Worm (Caenorhabditis elegans): Measurements from ENCODE around the gene F43G6.8.
A peak's percentile ranks its signal among the peaks of the same experiment; 100 is the strongest.

F43G6.8 gene

ce11 chrII:11808979-11809378 is 4.9 kb downstream of the F43G6.8 start, which contains the start of gene F43G6.10:
F43G6.10 (plus strand) TSS chrII:11809349.
- TF ChIP-seq ets-4 (GFP tag; optimal IDR thresholded peaks at IDR 0.05) (no peak), lsy-27 (tag; optimal IDR thresholded peaks at IDR 0.05; ENCODE audit: borderline replicate concordance, insufficient read depth) (no peak), aptf-2 (GFP tag; conservative IDR thresholded peaks at IDR 0.05) (peak; percentile 98), madf-3 (GFP tag; IDR thresholded peaks at IDR 0.05) (no peak), madf-8 (GFP tag; conservative IDR thresholded peaks at IDR 0.05) (peak; percentile 49), dpl-1 (GFP tag; optimal IDR thresholded peaks at IDR 0.05) (peak; percentile 13), madf-6 (GFP tag; IDR thresholded peaks at IDR 0.05) (peak; percentile 86), efl-1 (GFP tag; optimal IDR thresholded peaks at IDR 0.05) (peak; percentile 74), F52B5.7 (tag; optimal IDR thresholded peaks at IDR 0.05) (no peak)

- TF ChIP-seq cebp-1 (GFP tag; IDR thresholded peaks at IDR 0.05): no peak
- TF ChIP-seq cebp-1 (tag; optimal IDR thresholded peaks at IDR 0.05): no peak
- TF ChIP-seq madf-3 (GFP tag; IDR thresholded peaks at IDR 0.05): no peak
- no peak for TF ChIP-seq cebp-2 (GFP tag; IDR thresholded peaks at IDR 0.05)
- TF ChIP-seq aptf-2 (GFP tag; conservative IDR thresholded peaks at IDR 0.05): no peak
- no peak for TF ChIP-seq tbp1 (GFP tag; optimal IDR thresholded peaks at IDR 0.05)
These were observed 7.6 kb downstream of the F43G6.8 start, which contains the start of gene jmjd-1.1 for ce11 chrII:11806256-11806655. jmjd-1.1 (plus strand) TSS chrII:11806556.

ce11 chrII:11802451-11802850 is 11.4 kb downstream of the F43G6.8 start, which contains the start of gene F43G6.17:
F43G6.17 (plus strand) TSS chrII:11802751.
- TF ChIP-seq lsl-1 (GFP tag; optimal IDR thresholded peaks at IDR 0.05) (no peak), B0019.2 (GFP tag; conservative IDR thresholded peaks at IDR 0.05) (no peak), dpff-1 (tag; optimal IDR thresholded peaks at IDR 0.05) (no peak), Y67H2A.10 (GFP tag; conservative IDR thresholded peaks at IDR 0.05) (no peak), repo-1 (tag; optimal IDR thresholded peaks at IDR 0.05) (no peak), egl-18 (GFP tag; IDR thresholded peaks at IDR 0.05) (no peak), ekl-4 (GFP tag; IDR thresholded peaks at IDR 0.05) (no peak), ama-1 (optimal IDR thresholded peaks at IDR 0.05) (no peak), ama-1 (GFP tag; optimal IDR thresholded peaks at IDR 0.05) (no peak), ztf-26 (tag; optimal IDR thresholded peaks at IDR 0.05) (no peak), hsf-1 (GFP tag; IDR thresholded peaks at IDR 0.05) (no peak), efl-1 (GFP tag; optimal IDR thresholded peaks at IDR 0.05) (no peak)

- TF ChIP-seq F52B5.7 (tag; optimal IDR thresholded peaks at IDR 0.05) (no peak), ztf-25 (GFP tag; IDR thresholded peaks at IDR 0.05) (no peak), chd-7 (tag; optimal IDR thresholded peaks at IDR 0.05) (no peak), egl-44 (GFP tag; IDR thresholded peaks at IDR 0.05) (no peak), madf-6 (GFP tag; IDR thresholded peaks at IDR 0.05) (no peak), snpc-4 (GFP tag; optimal IDR thresholded peaks at IDR 0.05) (no peak), snpc-4 (tag; optimal IDR thresholded peaks at IDR 0.05) (no peak), nfya-1 (tag; optimal IDR thresholded peaks at IDR 0.05; ENCODE audit: borderline replicate concordance, insufficient read depth) (no peak), lin-54 (GFP tag; optimal IDR thresholded peaks at IDR 0.05) (no peak), dpff-1 (tag; optimal IDR thresholded peaks at IDR 0.05) (no peak), sea-2 (GFP tag; IDR thresholded peaks at IDR 0.05) (no peak)
These were observed 15.2 kb downstream of the F43G6.8 start, which contains the start of gene hda-5 for ce11 chrII:11798737-11799136. hda-5 (plus strand) TSS chrII:11799037.

ce11 chrII:11797194-11797593 is 16.7 kb downstream of the F43G6.8 start:
- TF ChIP-seq ztf-28 (GFP tag; IDR thresholded peaks at IDR 0.05) (no peak), nfya-2 (GFP tag; IDR thresholded peaks at IDR 0.05) (no peak), hmg-20 (GFP tag; IDR thresholded peaks at IDR 0.05) (no peak), nhr-80 (tag; optimal IDR thresholded peaks at IDR 0.05) (peak; percentile 42), dpff-1 (tag; optimal IDR thresholded peaks at IDR 0.05) (no peak), F22D6.2 (tag; optimal IDR thresholded peaks at IDR 0.05) (no peak)
